Worm (Caenorhabditis elegans) whole organism, late embryonic: Measurements from ENCODE around the gene pct-1.

Experiments used
- T23F11.4 ChIP-seq: fragments of 200-800 bp; sonication (Bioruptor generic); optimal IDR thresholded peaks from 2 replicates; lab custom pipeline; 2018; ENCODE audit warnings: mild to moderate bottlenecking, missing genetic modification characterization, missing compliant biosample characterization
- ceh-6 ChIP-seq: fragments of 200-800 bp; sonication (Bioruptor generic); optimal IDR thresholded peaks from 2 replicates; lab custom pipeline; 2018; ENCODE audit warnings: mild to moderate bottlenecking, missing genetic modification characterization, missing compliant biosample characterization
- ets-4 ChIP-seq: sonication (generic microtip); optimal IDR thresholded peaks from 2 replicates; lab custom pipeline; 2016; ENCODE audit warnings: missing genetic modification characterization, missing compliant biosample characterization
- hlh-13 ChIP-seq: fragments of 200-800 bp; sonication (Bioruptor generic); optimal IDR thresholded peaks from 2 replicates; lab custom pipeline; 2018; ENCODE audit warnings: mild to moderate bottlenecking, missing genetic modification characterization, missing compliant biosample characterization
- rnt-1 ChIP-seq: sonication (generic microtip); optimal IDR thresholded peaks from 2 replicates; lab custom pipeline; 2016; ENCODE audit warnings: missing genetic modification characterization, missing compliant biosample characterization
- zip-5 ChIP-seq: sonication (generic microtip); optimal IDR thresholded peaks from 2 replicates; lab custom pipeline; 2016; ENCODE audit warnings: missing genetic modification characterization, missing compliant biosample characterization

DNA sequence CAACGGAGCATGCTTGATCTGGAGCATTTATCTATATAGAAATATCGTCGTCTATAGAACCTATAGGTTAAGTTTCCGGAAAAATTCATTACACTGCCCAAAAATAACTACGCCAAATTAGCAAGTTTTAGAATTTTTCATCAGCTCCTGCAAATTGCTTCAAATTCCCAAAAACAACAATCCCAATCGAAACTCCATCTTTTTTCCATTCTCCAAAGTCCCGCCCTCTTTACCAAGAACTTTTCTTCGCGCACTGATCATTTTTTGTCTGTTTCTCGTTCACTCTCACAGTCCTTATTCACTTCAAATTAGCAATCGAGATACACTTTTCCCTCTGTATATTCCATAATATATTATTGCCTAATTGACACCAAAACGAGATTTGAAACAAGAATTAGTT is 30.0 kb downstream of the pct-1 start, which contains the start of gene svh-1:
- TF ChIP-seq zip-5 (tag; lab: Kevin White, UChicago), result no peak
- TF ChIP-seq T23F11.4 (GFP tag; lab: Kevin White, UChicago), result no peak
- TF ChIP-seq ets-4 (tag; lab: Kevin White, UChicago), result no peak
- TF ChIP-seq hlh-13 (GFP tag; lab: Kevin White, UChicago), result no peak
- no peak for TF ChIP-seq ceh-6 (GFP tag; lab: Kevin White, UChicago)
- TF ChIP-seq rnt-1 (tag; lab: Kevin White, UChicago), result no peak
